Worm (Caenorhabditis elegans) whole organism, early embryonic: Measurements from ENCODE around the gene feh-1.

Experiments
- B0310.2 ChIP-seq: sonication (generic microtip); optimal IDR thresholded peaks from 2 replicates; lab custom pipeline; 2016; ENCODE audit warnings: mild to moderate bottlenecking, missing genetic modification characterization, missing compliant biosample characterization
- F13C5.2 ChIP-seq: sonication (generic microtip); optimal IDR thresholded peaks from 2 replicates; lab custom pipeline; 2017; ENCODE audit warnings: mild to moderate bottlenecking, missing genetic modification characterization, inconsistent platforms, missing compliant biosample characterization
- aly-1 ChIP-seq: sonication (generic microtip); optimal IDR thresholded peaks from 2 replicates; lab custom pipeline; 2016; ENCODE audit warnings: missing genetic modification characterization, missing compliant biosample characterization
- ama-1 ChIP-seq: fragments of 150-350 bp; optimal IDR thresholded peaks from 2 replicates; lab custom pipeline; 2014
- ceh-13 ChIP-seq: fragments of 200-800 bp; sonication (Bioruptor generic); optimal IDR thresholded peaks from 2 replicates; lab custom pipeline; 2018; ENCODE audit warnings: mild to moderate bottlenecking, missing genetic modification characterization, missing compliant biosample characterization
- ceh-36 ChIP-seq: sonication (generic microtip); optimal IDR thresholded peaks from 2 replicates; lab custom pipeline; 2016; ENCODE audit warnings: missing genetic modification characterization, inconsistent platforms, missing compliant biosample characterization
- ets-7 ChIP-seq: sonication (generic microtip); optimal IDR thresholded peaks from 2 replicates; lab custom pipeline; 2016; ENCODE audit warnings: missing genotype, missing genetic modification characterization, missing compliant biosample characterization
- flt-1 ChIP-seq: fragments of 200-800 bp; sonication (Bioruptor generic); IDR thresholded peaks from 2 replicates; pipeline ENCODE4 v1.3.6; 2022; ENCODE audit warnings: missing genetic modification characterization, missing compliant biosample characterization
- hmbx-1 ChIP-seq: sonication (generic microtip); optimal IDR thresholded peaks from 2 replicates; lab custom pipeline; 2016; ENCODE audit warnings: mild to moderate bottlenecking, missing genetic modification characterization, missing compliant biosample characterization
- hmg-4 ChIP-seq: fragments of 200-800 bp; sonication (Bioruptor generic); optimal IDR thresholded peaks from 2 replicates; lab custom pipeline; 2018; ENCODE audit warnings: mild to moderate bottlenecking, missing genetic modification characterization, missing compliant biosample characterization
- hnd-1 ChIP-seq: sonication (generic microtip); optimal IDR thresholded peaks from 2 replicates; lab custom pipeline; 2016; ENCODE audit warnings: missing genetic modification characterization, missing compliant biosample characterization
- pes-1 ChIP-seq: fragments of 200-800 bp; sonication (Bioruptor generic); IDR thresholded peaks from 2 replicates; pipeline ENCODE4 v1.3.6; 2022; ENCODE audit warnings: missing genetic modification reagents, missing genetic modification characterization, missing compliant biosample characterization
- scrt-1 ChIP-seq: fragments of 200-800 bp; sonication (Bioruptor generic); IDR thresholded peaks from 2 replicates; pipeline ENCODE4 v1.3.6; 2022; ENCODE audit warnings: missing genetic modification characterization, missing compliant biosample characterization
- sea-1 ChIP-seq: fragments of 200-800 bp; sonication (Bioruptor generic); conservative IDR thresholded peaks from 2 replicates; pipeline ENCODE4 v1.3.6; 2022; ENCODE audit warnings: missing genetic modification characterization, missing compliant biosample characterization
- tbx-11 ChIP-seq: fragments of 200-800 bp; sonication (Bioruptor generic); IDR thresholded peaks from 2 replicates; pipeline ENCODE4 v1.3.6; 2022; ENCODE audit warnings: missing genetic modification characterization, missing compliant biosample characterization
- tbx-37 ChIP-seq: fragments of 200-800 bp; sonication (Bioruptor generic); conservative IDR thresholded peaks from 2 replicates; pipeline ENCODE4 v1.3.6; 2022; ENCODE audit warnings: missing genetic modification reagents, missing genetic modification characterization, missing compliant biosample characterization
- tra-4 ChIP-seq: sonication (generic microtip); optimal IDR thresholded peaks from 2 replicates; lab custom pipeline; 2017; ENCODE audit warnings: missing genetic modification characterization, missing compliant biosample characterization

Gene feh-1

ce11 chrIII:2549620-2550019, at the start of gene feh-1:
Gene feh-1, plus strand, starts transcription at chrIII:2549920.
- no peak for TF ChIP-seq pes-1
- TF ChIP-seq ceh-13 (GFP tag; lab: Kevin White, UChicago) = no peak
- TF ChIP-seq scrt-1 (GFP tag; lab: Robert Waterston, UW) = no peak
- TF ChIP-seq hmbx-1 (tag; lab: Kevin White, UChicago) = no peak
- TF ChIP-seq tbx-11 (GFP tag; lab: Robert Waterston, UW) = no peak
- no peak for TF ChIP-seq tra-4 (tag; lab: Kevin White, UChicago)
- TF ChIP-seq hmg-4 (GFP tag; lab: Kevin White, UChicago) = no peak
- no peak for TF ChIP-seq ets-7 (tag; lab: Kevin White, UChicago)
- no peak for TF ChIP-seq ama-1
- no peak for TF ChIP-seq ceh-36 (tag; lab: Kevin White, UChicago)
- no peak for TF ChIP-seq hnd-1
- TF ChIP-seq B0310.2 (tag; lab: Kevin White, UChicago) = no peak
- no peak for TF ChIP-seq F13C5.2 (tag; lab: Kevin White, UChicago)
- TF ChIP-seq sea-1 (GFP tag; lab: Robert Waterston, UW) = no peak
- TF ChIP-seq tbx-37 (GFP tag; lab: Robert Waterston, UW) = no peak
- TF ChIP-seq aly-1 (tag; lab: Kevin White, UChicago) = no peak
- TF ChIP-seq flt-1 (GFP tag; lab: Robert Waterston, UW) = no peak

ce11 chrIII:2500636-2501035, 49.1 kb upstream of the feh-1 start:
- 0 out of 2 replicates have a peak, but pooled peaks have one; percentile 18 for TF ChIP-seq flt-1 (GFP tag; lab: Robert Waterston, UW)

ce11 chrIII:2501377-2502019, 48.2 kb upstream of the feh-1 start:
- TF ChIP-seq pes-1 = peak; percentile 38; the same call in 1 of the 2 replicates

- TF ChIP-seq ceh-36 (tag; lab: Kevin White, UChicago) (no peak), hmg-4 (GFP tag; lab: Kevin White, UChicago) (no peak), F13C5.2 (tag; lab: Kevin White, UChicago) (no peak), tra-4 (tag; lab: Kevin White, UChicago) (no peak), tbx-37 (GFP tag; lab: Robert Waterston, UW) (no peak), sea-1 (GFP tag; lab: Robert Waterston, UW) (no peak), tbx-11 (GFP tag; lab: Robert Waterston, UW) (no peak), hmbx-1 (tag; lab: Kevin White, UChicago) (no peak), pes-1 (no peak), ama-1 (no peak), hnd-1 (no peak), scrt-1 (GFP tag; lab: Robert Waterston, UW) (no peak), flt-1 (GFP tag; lab: Robert Waterston, UW) (no peak), aly-1 (tag; lab: Kevin White, UChicago) (no peak), B0310.2 (tag; lab: Kevin White, UChicago) (no peak)
These were observed 43.3 kb upstream of the feh-1 start for ce11 chrIII:2506463-2506862.

- TF ChIP-seq ceh-13 (GFP tag; lab: Kevin White, UChicago) = no peak
- no peak for TF ChIP-seq ets-7 (tag; lab: Kevin White, UChicago)
- no peak for TF ChIP-seq flt-1 (GFP tag; lab: Robert Waterston, UW)
- TF ChIP-seq F13C5.2 (tag; lab: Kevin White, UChicago) = no peak
- no peak for TF ChIP-seq B0310.2 (tag; lab: Kevin White, UChicago)
- TF ChIP-seq tbx-37 (GFP tag; lab: Robert Waterston, UW) = no peak
- no peak for TF ChIP-seq tra-4 (tag; lab: Kevin White, UChicago)
- no peak for TF ChIP-seq ama-1
- TF ChIP-seq tbx-11 (GFP tag; lab: Robert Waterston, UW) = no peak
- no peak for TF ChIP-seq ceh-36 (tag; lab: Kevin White, UChicago)
- TF ChIP-seq sea-1 (GFP tag; lab: Robert Waterston, UW) = no peak
- no peak for TF ChIP-seq hmbx-1 (tag; lab: Kevin White, UChicago)
- no peak for TF ChIP-seq scrt-1 (GFP tag; lab: Robert Waterston, UW)
- TF ChIP-seq aly-1 (tag; lab: Kevin White, UChicago) = no peak
- TF ChIP-seq hnd-1 = no peak
- TF ChIP-seq pes-1 = no peak
- no peak for TF ChIP-seq hmg-4 (GFP tag; lab: Kevin White, UChicago)
These were observed 41.8 kb upstream of the feh-1 start, which contains the start of gene Y54F10AM.8 for ce11 chrIII:2507938-2508337. Gene Y54F10AM.8, minus strand, starts transcription at chrIII:2507972.

ce11 chrIII:2508518-2508917, 41.2 kb upstream of the feh-1 start, which contains the start of gene Y54F10AM.6:
Gene Y54F10AM.6, plus strand, starts transcription at chrIII:2508818.
- no peak for TF ChIP-seq hmbx-1 (tag; lab: Kevin White, UChicago)
- TF ChIP-seq aly-1 (tag; lab: Kevin White, UChicago) = no peak
- TF ChIP-seq ets-7 (tag; lab: Kevin White, UChicago) = no peak
- no peak for TF ChIP-seq ceh-13 (GFP tag; lab: Kevin White, UChicago)
- no peak for TF ChIP-seq scrt-1 (GFP tag; lab: Robert Waterston, UW)
- no peak for TF ChIP-seq ama-1
- TF ChIP-seq B0310.2 (tag; lab: Kevin White, UChicago) = no peak
- no peak for TF ChIP-seq tbx-37 (GFP tag; lab: Robert Waterston, UW)
- no peak for TF ChIP-seq hnd-1
- TF ChIP-seq pes-1 = no peak
- no peak for TF ChIP-seq hmg-4 (GFP tag; lab: Kevin White, UChicago)
- no peak for TF ChIP-seq tbx-11 (GFP tag; lab: Robert Waterston, UW)
- no peak for TF ChIP-seq F13C5.2 (tag; lab: Kevin White, UChicago)
- TF ChIP-seq flt-1 (GFP tag; lab: Robert Waterston, UW) = no peak
- TF ChIP-seq ceh-36 (tag; lab: Kevin White, UChicago) = no peak
- TF ChIP-seq sea-1 (GFP tag; lab: Robert Waterston, UW) = no peak
- TF ChIP-seq tra-4 (tag; lab: Kevin White, UChicago) = no peak

ce11 chrIII:2515461-2515860, 34.3 kb upstream of the feh-1 start:
- no peak for TF ChIP-seq aly-1 (tag; lab: Kevin White, UChicago)
- no peak for TF ChIP-seq tbx-37 (GFP tag; lab: Robert Waterston, UW)
- TF ChIP-seq sea-1 (GFP tag; lab: Robert Waterston, UW) = no peak
- no peak for TF ChIP-seq F13C5.2 (tag; lab: Kevin White, UChicago)
- no peak for TF ChIP-seq hnd-1
- TF ChIP-seq scrt-1 (GFP tag; lab: Robert Waterston, UW) = no peak
- TF ChIP-seq hmbx-1 (tag; lab: Kevin White, UChicago) = no peak
- TF ChIP-seq B0310.2 (tag; lab: Kevin White, UChicago) = no peak
- no peak for TF ChIP-seq pes-1
- TF ChIP-seq tra-4 (tag; lab: Kevin White, UChicago) = no peak
- no peak for TF ChIP-seq ets-7 (tag; lab: Kevin White, UChicago)
- no peak for TF ChIP-seq ceh-13 (GFP tag; lab: Kevin White, UChicago)
- no peak for TF ChIP-seq tbx-11 (GFP tag; lab: Robert Waterston, UW)
